In the genomic region with DNA sequence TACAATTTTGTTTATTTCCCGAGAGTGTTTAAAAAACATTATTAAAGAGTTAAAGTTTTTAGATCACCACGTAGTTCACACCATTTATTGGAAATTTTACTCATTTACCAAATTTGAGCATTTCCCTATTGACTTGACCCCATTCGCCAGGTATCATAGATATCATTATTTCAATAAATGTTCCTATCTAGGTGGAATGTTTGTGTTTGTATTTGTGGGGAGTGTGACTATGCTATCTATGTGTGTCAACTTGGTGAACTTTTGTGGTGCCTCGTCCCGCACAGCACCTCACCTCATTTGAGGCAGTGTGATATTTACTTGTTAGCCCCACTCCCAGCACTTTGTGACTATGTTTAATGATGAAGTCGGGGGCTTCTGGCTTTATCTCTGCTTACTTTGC, we compare ENCODE assay signal across 2 fruit fly cellular contexts.
A peak's percentile ranks its signal among the peaks of the same experiment; 100 is the strongest.
TF ChIP-seq lines count a peak whose summit lies in the region.

No protein-coding gene starts in this region.

- no peak for TF ChIP-seq CTCF in whole organism, embryonic (GFP tag; optimal IDR thresholded peaks at IDR 0.05; lab: Kevin White, UChicago)

TF ChIP-seq in whole organism, embryonic, 481 proteins besides CTCF, POLR2A, EP300 and RAD21 (continues in another document):
- TF ChIP-seq Lhr (GFP tag; optimal IDR thresholded peaks at IDR 0.05; lab: Kevin White, UChicago) (peak; percentile 11), gsb-n (tag; optimal IDR thresholded peaks at IDR 0.05; lab: Kevin White, UChicago) (peak; percentile 16), CoRest (tag; optimal IDR thresholded peaks at IDR 0.05; lab: Kevin White, UChicago) (peak; percentile 11), wor (GFP tag; IDR thresholded peaks at IDR 0.05; lab: Robert Waterston, UW) (no peak), Chrac-16 (GFP tag; optimal IDR thresholded peaks at IDR 0.05; lab: Kevin White, UChicago) (no peak), cato (GFP tag; optimal IDR thresholded peaks at IDR 0.05; lab: Kevin White, UChicago; ENCODE audit: borderline replicate concordance) (no peak), CG2712 (tag; optimal IDR thresholded peaks at IDR 0.05; lab: Kevin White, UChicago) (peak; percentile 16), CG8290 (GFP tag; optimal IDR thresholded peaks at IDR 0.05; lab: Kevin White, UChicago) (no peak), CG8290 (tag; optimal IDR thresholded peaks at IDR 0.05; lab: Kevin White, UChicago) (peak in 1 of 2 experiments; percentile 34), CG16863 (GFP tag; optimal IDR thresholded peaks at IDR 0.05; lab: Kevin White, UChicago) (no peak), Hr3 (GFP tag; optimal IDR thresholded peaks at IDR 0.05; lab: Kevin White, UChicago) (no peak), Lim3 (GFP tag; IDR thresholded peaks at IDR 0.05; lab: Robert Waterston, UW) (no peak), CG30431 (GFP tag; optimal IDR thresholded peaks at IDR 0.05; lab: Kevin White, UChicago) (no peak), tin (GFP tag; optimal IDR thresholded peaks at IDR 0.05; lab: Kevin White, UChicago) (no peak), CG10543 (GFP tag; optimal IDR thresholded peaks at IDR 0.05; lab: Kevin White, UChicago) (no peak), Rfx (GFP tag; IDR thresholded peaks at IDR 0.05; lab: Robert Waterston, UW) (no peak), tio (GFP tag; optimal IDR thresholded peaks at IDR 0.05; lab: Kevin White, UChicago) (no peak), jumu (GFP tag; optimal IDR thresholded peaks at IDR 0.05; lab: Kevin White, UChicago) (no peak), Kr (GFP tag; optimal IDR thresholded peaks at IDR 0.05; lab: Kevin White, UChicago) (no peak), psq (GFP tag; optimal IDR thresholded peaks at IDR 0.05; lab: Kevin White, UChicago) (no peak), nom (GFP tag; optimal IDR thresholded peaks at IDR 0.05; lab: Kevin White, UChicago) (no peak), CG7271 (tag; optimal IDR thresholded peaks at IDR 0.05; lab: Kevin White, UChicago) (no peak), Gsc (GFP tag; IDR thresholded peaks at IDR 0.05; lab: Robert Waterston, UW) (no peak), pfk (GFP tag; optimal IDR thresholded peaks at IDR 0.05; lab: Kevin White, UChicago) (no peak), Dek (tag; optimal IDR thresholded peaks at IDR 0.05; lab: Kevin White, UChicago) (no peak), CG15696 (tag; optimal IDR thresholded peaks at IDR 0.05; lab: Kevin White, UChicago) (peak; percentile 21), Trl (optimal IDR thresholded peaks at IDR 0.05; lab: Kevin White, UChicago) (no peak), Trl (GFP tag; optimal IDR thresholded peaks at IDR 0.05; lab: Kevin White, UChicago) (no peak), pum (GFP tag; optimal IDR thresholded peaks at IDR 0.05; lab: Kevin White, UChicago) (no peak), CG15479 (GFP tag; optimal IDR thresholded peaks at IDR 0.05; lab: Kevin White, UChicago) (no peak), Opbp (GFP tag; IDR thresholded peaks at IDR 0.05; lab: Robert Waterston, UW; ENCODE audit: partially characterized antibody) (no peak), CG2120 (GFP tag; optimal IDR thresholded peaks at IDR 0.05; lab: Kevin White, UChicago) (no peak), CG14860 (GFP tag; IDR thresholded peaks at IDR 0.05; lab: Robert Waterston, UW; ENCODE audit: partially characterized antibody) (no peak), az2 (GFP tag; optimal IDR thresholded peaks at IDR 0.05; lab: Kevin White, UChicago) (no peak), CG6654 (GFP tag; optimal IDR thresholded peaks at IDR 0.05; lab: Kevin White, UChicago) (no peak), CG11695 (GFP tag; IDR thresholded peaks at IDR 0.05; lab: Robert Waterston, UW) (no peak), sc (optimal IDR thresholded peaks at IDR 0.05; lab: Kevin White, UChicago) (no peak), sc (GFP tag; optimal IDR thresholded peaks at IDR 0.05; lab: Kevin White, UChicago) (peak; percentile 32), fd64A (GFP tag; optimal IDR thresholded peaks at IDR 0.05; lab: Kevin White, UChicago) (peak; percentile 82), E2f2 (GFP tag; IDR thresholded peaks at IDR 0.05; lab: Robert Waterston, UW) (no peak), CG3163 (GFP tag; optimal IDR thresholded peaks at IDR 0.05; lab: Kevin White, UChicago) (no peak), CG34422 (GFP tag; IDR thresholded peaks at IDR 0.05; lab: Robert Waterston, UW) (0 out of 3 replicates have a peak, but pooled peaks have one; percentile 15), Dp (GFP tag; optimal IDR thresholded peaks at IDR 0.05; lab: Kevin White, UChicago) (no peak), ftz-f1 (GFP tag; optimal IDR thresholded peaks at IDR 0.05; lab: Kevin White, UChicago) (no peak), Hmr (GFP tag; optimal IDR thresholded peaks at IDR 0.05; lab: Kevin White, UChicago) (no peak)

TF ChIP-seq in whole organism, prepupa, 60 proteins besides CTCF, POLR2A, EP300 and RAD21:
- TF ChIP-seq CG8632 (GFP tag; optimal IDR thresholded peaks at IDR 0.05; lab: Kevin White, UChicago) (no peak), fkh (GFP tag; optimal IDR thresholded peaks at IDR 0.05; lab: Kevin White, UChicago) (peak; percentile 91), CG4318 (GFP tag; optimal IDR thresholded peaks at IDR 0.05; lab: Kevin White, UChicago) (no peak), CG3032 (tag; optimal IDR thresholded peaks at IDR 0.05; lab: Kevin White, UChicago) (no peak)
